Fruit fly (Drosophila melanogaster) whole organism: ENCODE data around the gene Psn.

Experiments
- CG8478 ChIP-seq: fragments of >200 bp; optimal IDR thresholded peaks from 2 replicates; lab custom pipeline; 2018; ENCODE audit warnings: inconsistent platforms
- EcR ChIP-seq, 2 experiments: fragments of >200 bp; optimal IDR thresholded peaks; 2 replicates each; lab custom pipeline; 2017; ENCODE audit warnings: missing biosample characterization in 2 of 2, missing genetic modification characterization in 2 of 2, missing genetic modification reagents in 2 of 2

- TF ChIP-seq EcR (GFP tag; optimal IDR thresholded peaks at IDR 0.05; lab: Kevin White, UChicago) (no peak), CG8478 (lab: Kevin White, UChicago) (no peak)
Measured at dm6 chr3L:20388983-20389382, 43.3 kb upstream of the Psn start.
